Fruit fly (Drosophila melanogaster) whole organism, embryonic: ENCODE results near the gene lark.

Experiments
- Atf3 ChIP-seq: fragments of 200-800 bp; sonication (Bioruptor generic); optimal IDR thresholded peaks from 3 replicates; lab custom pipeline; 2016; ENCODE audit warnings: missing biosample characterization, missing genetic modification characterization
- CG10431 ChIP-seq: fragments of 200-800 bp; sonication (Bioruptor generic); optimal IDR thresholded peaks from 3 replicates; lab custom pipeline; 2018; ENCODE audit warnings: missing biosample characterization, mild to moderate bottlenecking, missing genetic modification characterization
- CG12236 ChIP-seq: fragments of 200-800 bp; sonication (Bioruptor generic); optimal IDR thresholded peaks from 2 replicates; lab custom pipeline; 2016; ENCODE audit warnings: missing biosample characterization, missing genetic modification characterization
- CG12769 ChIP-seq: fragments of 200-800 bp; sonication (Bioruptor generic); optimal IDR thresholded peaks from 2 replicates; lab custom pipeline; 2019; ENCODE audit warnings: missing biosample characterization, mild to moderate bottlenecking, missing genetic modification characterization, moderate library complexity
- CG13424 ChIP-seq: fragments of 200-800 bp; sonication (Bioruptor generic); optimal IDR thresholded peaks from 2 replicates; lab custom pipeline; 2019; ENCODE audit warnings: missing biosample characterization, mild to moderate bottlenecking, missing genetic modification characterization, moderate library complexity
- CG14710 ChIP-seq: fragments of 200-800 bp; sonication (Bioruptor generic); optimal IDR thresholded peaks from 3 replicates; lab custom pipeline; 2019; ENCODE audit warnings: missing biosample characterization, mild to moderate bottlenecking, missing genetic modification characterization, moderate library complexity
- CG14860 ChIP-seq: fragments of 200-800 bp; sonication (Bioruptor generic); IDR thresholded peaks from 3 replicates; pipeline ENCODE4 v1.3.6; 2022; ENCODE audit warnings: missing biosample characterization, missing genetic modification characterization; ENCODE audit not compliant: partially characterized antibody
- CG17359 ChIP-seq: fragments of 200-800 bp; sonication (Bioruptor generic); optimal IDR thresholded peaks from 3 replicates; lab custom pipeline; 2018; ENCODE audit warnings: missing biosample characterization, mild to moderate bottlenecking, missing genetic modification characterization, moderate library complexity
- CG2120 ChIP-seq: fragments of 200-800 bp; sonication (Bioruptor generic); optimal IDR thresholded peaks from 3 replicates; lab custom pipeline; 2016; ENCODE audit warnings: missing biosample characterization, missing genetic modification characterization
- CG2129 ChIP-seq: fragments of 200-800 bp; sonication (Bioruptor generic); IDR thresholded peaks from 2 replicates; pipeline ENCODE4 v1.3.6; 2022; ENCODE audit warnings: missing biosample characterization, missing genetic modification characterization; ENCODE audit not compliant: partially characterized antibody
- CG2199 ChIP-seq: fragments of 200-800 bp; sonication (Bioruptor generic); IDR thresholded peaks from 3 replicates; pipeline ENCODE4 v1.3.6; 2022; ENCODE audit warnings: missing biosample characterization, missing genetic modification characterization
- CG30403 ChIP-seq: fragments of 200-800 bp; sonication (Bioruptor generic); optimal IDR thresholded peaks from 3 replicates; lab custom pipeline; 2016; ENCODE audit warnings: missing biosample characterization, missing genetic modification characterization
- CG31388 ChIP-seq: fragments of 200-800 bp; sonication (Bioruptor generic); optimal IDR thresholded peaks from 2 replicates; lab custom pipeline; 2016; ENCODE audit warnings: missing biosample characterization, missing genetic modification characterization
- CG34224 ChIP-seq: fragments of 200-800 bp; sonication (Bioruptor generic); IDR thresholded peaks from 3 replicates; pipeline ENCODE4 v1.3.6; 2022; ENCODE audit warnings: missing biosample characterization, missing genetic modification characterization; ENCODE audit not compliant: partially characterized antibody
- CG3995 ChIP-seq: fragments of 200-800 bp; sonication (Bioruptor generic); optimal IDR thresholded peaks from 3 replicates; lab custom pipeline; 2016; ENCODE audit warnings: missing biosample characterization, missing genetic modification characterization
- CG4424 ChIP-seq: fragments of 200-800 bp; sonication (Bioruptor generic); optimal IDR thresholded peaks from 3 replicates; lab custom pipeline; 2016; ENCODE audit warnings: missing biosample characterization, missing genetic modification characterization
- CG5180 ChIP-seq: fragments of 200-800 bp; sonication (Bioruptor generic); optimal IDR thresholded peaks from 3 replicates; lab custom pipeline; 2017; ENCODE audit warnings: missing biosample characterization, missing genetic modification characterization, mild to moderate bottlenecking, moderate library complexity, missing genetic modification reagents
- CG7271 ChIP-seq: fragments of 200-800 bp; sonication (Bioruptor generic); optimal IDR thresholded peaks from 2 replicates; lab custom pipeline; 2018; ENCODE audit warnings: missing biosample characterization, mild to moderate bottlenecking, missing genetic modification characterization, moderate library complexity
- CG8359 ChIP-seq: fragments of 200-800 bp; sonication (Bioruptor generic); optimal IDR thresholded peaks from 2 replicates; lab custom pipeline; 2017; ENCODE audit warnings: missing biosample characterization, mild to moderate bottlenecking, missing genetic modification characterization, borderline replicate concordance
- CG8765 ChIP-seq: fragments of 200-800 bp; sonication (Bioruptor generic); IDR thresholded peaks from 2 replicates; pipeline ENCODE4 v1.3.6; 2022; ENCODE audit warnings: missing biosample characterization, missing genetic modification characterization
- CG8924 ChIP-seq: fragments of 200-800 bp; optimal IDR thresholded peaks from 3 replicates; lab custom pipeline; 2019; ENCODE audit warnings: missing biosample characterization, mild to moderate bottlenecking, missing genetic modification characterization, moderate library complexity
- Doc3 ChIP-seq: fragments of 200-800 bp; sonication (Bioruptor generic); IDR thresholded peaks from 3 replicates; pipeline ENCODE4 v1.3.6; 2022; ENCODE audit warnings: missing biosample characterization, missing genetic modification characterization; ENCODE audit not compliant: partially characterized antibody
- Dp ChIP-seq: fragments of 200-800 bp; sonication (Bioruptor generic); optimal IDR thresholded peaks from 2 replicates; lab custom pipeline; 2018; ENCODE audit warnings: missing biosample characterization, mild to moderate bottlenecking, missing genetic modification characterization, moderate library complexity
- Dref ChIP-seq: fragments of 200-800 bp; sonication (Bioruptor generic); IDR thresholded peaks from 2 replicates; pipeline ENCODE4 v1.3.6; 2022; ENCODE audit warnings: missing biosample characterization, missing genetic modification characterization
- Fer1 ChIP-seq: fragments of 200-800 bp; sonication (Bioruptor generic); optimal IDR thresholded peaks from 2 replicates; lab custom pipeline; 2017; ENCODE audit warnings: missing biosample characterization, mild to moderate bottlenecking, missing genetic modification characterization
- Fer3 ChIP-seq: fragments of 200-800 bp; sonication (Bioruptor generic); optimal IDR thresholded peaks from 2 replicates; lab custom pipeline; 2018; ENCODE audit warnings: missing biosample characterization, mild to moderate bottlenecking, missing genetic modification characterization, moderate library complexity
- Mad ChIP-seq: fragments of 200-800 bp; sonication (Bioruptor generic); optimal IDR thresholded peaks from 2 replicates; lab custom pipeline; 2016; ENCODE audit warnings: missing biosample characterization, missing genetic modification characterization
- Mrtf ChIP-seq: fragments of 200-800 bp; sonication (Bioruptor generic); IDR thresholded peaks from 3 replicates; pipeline ENCODE4 v1.3.6; 2022; ENCODE audit warnings: missing biosample characterization, missing genetic modification characterization
- Nf-YB ChIP-seq: fragments of 200-800 bp; sonication (Bioruptor generic); optimal IDR thresholded peaks from 3 replicates; lab custom pipeline; 2019; ENCODE audit warnings: missing biosample characterization, mild to moderate bottlenecking, missing genetic modification characterization, moderate library complexity
- Optix ChIP-seq: fragments of 200-800 bp; sonication (Bioruptor generic); IDR thresholded peaks from 3 replicates; pipeline ENCODE4 v1.3.6; 2022; ENCODE audit warnings: missing biosample characterization, missing genetic modification characterization
- Pdp1 ChIP-seq, 2 experiments: fragments of 200-800 bp; sonication (Bioruptor generic); optimal IDR thresholded peaks; 3 replicates each; lab custom pipeline; 2016; ENCODE audit warnings: missing biosample characterization in 2 of 2, missing genetic modification characterization in 2 of 2, mild to moderate bottlenecking in 1 of 2, moderate library complexity in 1 of 2
- Sry-δ ChIP-seq: fragments of 200-800 bp; sonication (Bioruptor generic); optimal IDR thresholded peaks from 2 replicates; lab custom pipeline; 2016; ENCODE audit warnings: missing biosample characterization, missing genetic modification characterization
- TFAM ChIP-seq: fragments of 200-800 bp; sonication (Bioruptor generic); optimal IDR thresholded peaks from 2 replicates; lab custom pipeline; 2017; ENCODE audit warnings: missing biosample characterization, missing genetic modification characterization, inconsistent platforms
- Usf ChIP-seq: fragments of 200-800 bp; sonication (Bioruptor generic); optimal IDR thresholded peaks from 2 replicates; lab custom pipeline; 2017; ENCODE audit warnings: missing genotype, missing biosample characterization, missing genetic modification characterization
- ash1 ChIP-seq: fragments of 200-800 bp; sonication (Bioruptor generic); optimal IDR thresholded peaks from 2 replicates; lab custom pipeline; 2018; ENCODE audit warnings: missing biosample characterization, mild to moderate bottlenecking, missing genetic modification characterization
- cas ChIP-seq: fragments of 200-800 bp; sonication (Bioruptor generic); IDR thresholded peaks from 2 replicates; pipeline ENCODE4 v1.3.6; 2022; ENCODE audit warnings: missing biosample characterization, missing genetic modification characterization
- ewg ChIP-seq: fragments of 200-800 bp; sonication (Bioruptor generic); optimal IDR thresholded peaks from 3 replicates; lab custom pipeline; 2017; ENCODE audit warnings: mild to moderate bottlenecking, missing biosample characterization, missing genetic modification reagents, missing genetic modification characterization
- hbn ChIP-seq: fragments of 200-800 bp; sonication (Bioruptor generic); IDR thresholded peaks from 2 replicates; pipeline ENCODE4 v1.3.6; 2022; ENCODE audit warnings: missing biosample characterization, missing genetic modification characterization; ENCODE audit not compliant: partially characterized antibody
- inv ChIP-seq: fragments of 200-800 bp; sonication (Bioruptor generic); IDR thresholded peaks from 2 replicates; pipeline ENCODE4 v1.3.6; 2022; ENCODE audit warnings: missing biosample characterization, missing genetic modification characterization; ENCODE audit not compliant: partially characterized antibody
- luna ChIP-seq: fragments of 200-800 bp; sonication (Bioruptor generic); optimal IDR thresholded peaks from 2 replicates; lab custom pipeline; 2016; ENCODE audit warnings: missing biosample characterization, missing genetic modification characterization
- nerfin-2 ChIP-seq: fragments of 200-800 bp; sonication (Bioruptor generic); IDR thresholded peaks from 2 replicates; pipeline ENCODE4 v1.3.6; 2022; ENCODE audit warnings: missing biosample characterization, missing genetic modification characterization; ENCODE audit not compliant: partially characterized antibody
- pfk ChIP-seq: fragments of 200-800 bp; sonication (Bioruptor generic); optimal IDR thresholded peaks from 2 replicates; lab custom pipeline; 2018; ENCODE audit warnings: missing biosample characterization, mild to moderate bottlenecking, missing genetic modification characterization, moderate library complexity
- slp2 ChIP-seq: fragments of 200-800 bp; sonication (Bioruptor generic); optimal IDR thresholded peaks from 2 replicates; lab custom pipeline; 2016; ENCODE audit warnings: missing biosample characterization, missing genetic modification characterization
- tap ChIP-seq: fragments of 200-800 bp; optimal IDR thresholded peaks from 3 replicates; lab custom pipeline; 2019; ENCODE audit warnings: missing biosample characterization, mild to moderate bottlenecking, missing genetic modification characterization, moderate library complexity
- trem ChIP-seq: fragments of 200-800 bp; optimal IDR thresholded peaks from 3 replicates; lab custom pipeline; 2019; ENCODE audit warnings: missing biosample characterization, mild to moderate bottlenecking, missing genetic modification characterization, moderate library complexity
- trh ChIP-seq: fragments of 200-800 bp; sonication (Bioruptor generic); optimal IDR thresholded peaks from 2 replicates; lab custom pipeline; 2016; ENCODE audit warnings: missing biosample characterization, missing genetic modification characterization
- zen2 ChIP-seq: fragments of 200-800 bp; sonication (Bioruptor generic); IDR thresholded peaks from 3 replicates; pipeline ENCODE4 v1.3.6; 2022; ENCODE audit warnings: missing biosample characterization, missing genetic modification characterization; ENCODE audit not compliant: partially characterized antibody
- zfh2 ChIP-seq: fragments of 200-800 bp; sonication (Bioruptor generic); optimal IDR thresholded peaks from 2 replicates; lab custom pipeline; 2016; ENCODE audit warnings: missing biosample characterization, missing genetic modification characterization

The lark gene

DNA sequence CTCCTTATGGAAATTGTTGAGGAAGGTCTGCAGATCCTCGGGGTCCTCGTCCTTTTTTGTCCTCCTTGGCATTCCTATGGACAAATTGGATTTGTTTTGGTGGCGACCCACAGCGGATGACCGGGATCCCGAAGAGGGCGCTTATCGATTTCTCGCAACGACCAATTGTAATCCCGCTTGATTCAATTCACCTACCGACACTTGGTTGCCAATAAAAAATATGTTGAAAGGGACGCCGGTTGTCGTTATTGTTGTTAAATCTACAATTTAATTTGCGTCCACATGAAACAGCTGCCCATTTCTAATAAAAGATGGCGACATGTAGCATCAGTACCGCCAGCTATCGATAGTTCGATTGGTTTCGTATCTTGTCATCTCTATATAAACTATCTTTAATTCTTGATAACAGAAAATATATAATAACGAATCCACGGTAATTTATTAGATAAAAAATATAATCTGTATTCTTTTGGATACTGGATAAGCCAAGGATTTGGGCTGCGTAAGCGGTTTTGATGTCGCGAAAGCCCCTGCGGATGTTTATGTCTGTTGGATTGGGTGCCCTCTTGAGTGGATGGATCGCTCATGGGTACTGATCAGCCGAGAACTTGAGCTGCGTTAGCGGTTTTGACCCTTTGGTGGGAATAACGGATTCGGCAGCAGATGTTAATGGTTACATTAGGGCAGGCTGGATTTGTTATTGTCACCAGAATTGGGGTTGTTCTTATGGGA is 17.5 kb downstream of the lark start, which contains the start of gene CTCF (continued):
- TF ChIP-seq CG4424 (GFP tag; lab: Kevin White, UChicago) = peak; percentile 43
- TF ChIP-seq CG8765 (GFP tag; lab: Robert Waterston, UW) = no peak
- TF ChIP-seq nerfin-2 (GFP tag; lab: Robert Waterston, UW) = peak; percentile 50; the same call in 1 of the 2 replicates
- peak; percentile 61 for TF ChIP-seq hbn (GFP tag; lab: Robert Waterston, UW)
- TF ChIP-seq Mad (GFP tag; lab: Kevin White, UChicago) = peak; percentile 17
- TF ChIP-seq cas (GFP tag; lab: Robert Waterston, UW) = no peak
- peak; percentile 51 for TF ChIP-seq Dp (GFP tag; lab: Kevin White, UChicago)
- TF ChIP-seq CG2199 (GFP tag; lab: Robert Waterston, UW) = no peak
- no peak for TF ChIP-seq luna
- TF ChIP-seq CG34224 (GFP tag; lab: Robert Waterston, UW) = peak; percentile 73
- peak; percentile 63 for TF ChIP-seq CG2129 (GFP tag; lab: Robert Waterston, UW)
- TF ChIP-seq zfh2 (GFP tag; lab: Kevin White, UChicago) = no peak
- no peak for TF ChIP-seq Optix
- TF ChIP-seq CG8924 (tag; lab: Kevin White, UChicago) = peak; percentile 69
- peak; percentile 52 for TF ChIP-seq CG2120 (GFP tag; lab: Kevin White, UChicago)
- TF ChIP-seq CG12769 = no peak
- TF ChIP-seq Nf-YB = no peak
- peak; percentile 76 for TF ChIP-seq Dref (GFP tag; lab: Robert Waterston, UW)
- TF ChIP-seq CG7271 = peak; percentile 39
- 0 out of 3 replicates have a peak, but pooled peaks have one; percentile 48 for TF ChIP-seq Mrtf (GFP tag; lab: Robert Waterston, UW)
- TF ChIP-seq Fer3 (tag; lab: Kevin White, UChicago) = no peak
- TF ChIP-seq tap (tag; lab: Kevin White, UChicago) = peak; percentile 12
- no peak for TF ChIP-seq TFAM (GFP tag; lab: Kevin White, UChicago)
- TF ChIP-seq trh (GFP tag; lab: Kevin White, UChicago) = no peak
- TF ChIP-seq CG10431 (GFP tag; lab: Kevin White, UChicago) = peak; percentile 51
- no peak for TF ChIP-seq ash1
- peak; percentile 65 for TF ChIP-seq CG14860
- no peak for TF ChIP-seq Usf (GFP tag; lab: Kevin White, UChicago)
- peak; percentile 39 for TF ChIP-seq slp2
- TF ChIP-seq Pdp1 (GFP tag; optimal IDR thresholded peaks at IDR 0.05; lab: Kevin White, UChicago) = peak; percentile 33 to 36
- peak; percentile 91 for TF ChIP-seq trem (tag; lab: Kevin White, UChicago)
- TF ChIP-seq inv (GFP tag; lab: Robert Waterston, UW) = peak; percentile 55; the same call in 1 of the 2 replicates
- peak; percentile 84 for TF ChIP-seq Doc3 (GFP tag; lab: Robert Waterston, UW)
- peak; percentile 16 for TF ChIP-seq ewg (GFP tag; lab: Kevin White, UChicago)
- TF ChIP-seq Atf3 (GFP tag; lab: Kevin White, UChicago) = peak; percentile 20
- TF ChIP-seq CG12236 (GFP tag; lab: Kevin White, UChicago) = no peak
- TF ChIP-seq CG8359 (GFP tag; lab: Kevin White, UChicago) = no peak
- TF ChIP-seq pfk (GFP tag; lab: Kevin White, UChicago) = peak; percentile 16
- TF ChIP-seq CG3995 = no peak
- peak; percentile 18 for TF ChIP-seq CG13424 (tag; lab: Kevin White, UChicago)
- no peak for TF ChIP-seq CG5180 (GFP tag; lab: Kevin White, UChicago)
- TF ChIP-seq zen2 (GFP tag; lab: Robert Waterston, UW) = peak; percentile 37; the same call in 1 of the 3 replicates
- peak; percentile 34 for TF ChIP-seq CG17359 (tag; lab: Kevin White, UChicago)
- TF ChIP-seq Sry-δ (GFP tag; lab: Kevin White, UChicago) = peak; percentile 90
- TF ChIP-seq Fer1 (GFP tag; lab: Kevin White, UChicago) = peak; percentile 62
- TF ChIP-seq CG30403 (GFP tag; lab: Kevin White, UChicago) = peak; percentile 43
- peak; percentile 50 for TF ChIP-seq CG14710
- TF ChIP-seq CG31388 = no peak
